Worm (Caenorhabditis elegans) whole organism, late embryonic: Measurements from ENCODE around the gene fbxb-75.

Experiments used
- ama-1 ChIP-seq: fragments of 150-350 bp; optimal IDR thresholded peaks from 2 replicates; lab custom pipeline; 2014
- ceh-30 ChIP-seq: fragments of 150-350 bp; optimal IDR thresholded peaks from 2 replicates; lab custom pipeline; 2014; ENCODE audit warnings: missing biosample characterization, missing genetic modification characterization
- dve-1 ChIP-seq: sonication (generic microtip); optimal IDR thresholded peaks from 2 replicates; lab custom pipeline; 2017; ENCODE audit warnings: antibody characterized with exemption, mild to moderate bottlenecking, missing genetic modification characterization, missing compliant biosample characterization
- elt-2 ChIP-seq: sonication (generic microtip); optimal IDR thresholded peaks from 2 replicates; lab custom pipeline; 2016; ENCODE audit warnings: missing genetic modification reagents, missing genetic modification characterization, missing compliant biosample characterization
- fkh-6 ChIP-seq: sonication (generic microtip); optimal IDR thresholded peaks from 2 replicates; lab custom pipeline; 2016; ENCODE audit warnings: missing genetic modification characterization, missing compliant biosample characterization
- nhr-11 ChIP-seq: fragments of 150-350 bp; optimal IDR thresholded peaks from 2 replicates; lab custom pipeline; 2014; ENCODE audit warnings: missing biosample characterization, missing genetic modification characterization
- odd-2 ChIP-seq: sonication (generic microtip); optimal IDR thresholded peaks from 2 replicates; lab custom pipeline; 2017; ENCODE audit warnings: antibody characterized with exemption, mild to moderate bottlenecking, missing genetic modification characterization, missing compliant biosample characterization
- pag-3 ChIP-seq: sonication (generic microtip); optimal IDR thresholded peaks from 2 replicates; lab custom pipeline; 2016; ENCODE audit warnings: missing compliant biosample characterization, missing genetic modification characterization, borderline replicate concordance
- pqm-1 ChIP-seq: sonication (generic microtip); optimal IDR thresholded peaks from 2 replicates; lab custom pipeline; 2016; ENCODE audit warnings: missing genetic modification characterization, missing compliant biosample characterization
- rnt-1 ChIP-seq: sonication (generic microtip); optimal IDR thresholded peaks from 2 replicates; lab custom pipeline; 2016; ENCODE audit warnings: missing genetic modification characterization, missing compliant biosample characterization
- unc-42 ChIP-seq: sonication (generic microtip); optimal IDR thresholded peaks from 2 replicates; lab custom pipeline; 2016; ENCODE audit warnings: missing genotype, missing genetic modification characterization, missing compliant biosample characterization

DNA sequence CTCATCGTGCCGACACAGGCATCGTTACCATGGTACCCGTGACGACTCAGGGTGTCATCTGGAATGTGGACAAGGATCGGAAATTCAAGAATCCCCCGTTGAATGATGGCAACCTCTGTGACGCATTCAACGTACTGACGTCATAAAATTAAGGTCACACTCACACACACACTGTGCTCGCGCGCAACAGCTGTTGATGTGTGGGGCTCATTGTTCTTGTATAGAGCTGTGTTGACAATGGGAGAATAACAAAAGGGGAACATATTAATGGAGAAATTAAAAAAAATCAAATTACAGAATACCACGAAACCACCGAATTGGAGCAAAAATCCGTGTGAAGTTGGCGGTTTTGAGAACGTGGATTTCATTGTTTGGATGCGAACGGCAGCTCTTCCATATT lies 7.4 kb upstream of the fbxb-75 start:
- TF ChIP-seq ama-1 (lab: Kevin White, UChicago) (no peak), odd-2 (tag; lab: Kevin White, UChicago) (no peak), pqm-1 (tag; lab: Kevin White, UChicago) (no peak), pag-3 (tag; lab: Kevin White, UChicago) (no peak), ceh-30 (tag; lab: Kevin White, UChicago) (no peak), nhr-11 (tag; lab: Kevin White, UChicago) (no peak), unc-42 (peak; percentile 10), fkh-6 (tag; lab: Kevin White, UChicago) (no peak), dve-1 (no peak), rnt-1 (tag; lab: Kevin White, UChicago) (no peak), elt-2 (no peak)
